Worm (Caenorhabditis elegans) whole organism, L2 larva: ENCODE data around the gene cyb-2.1.

Source experiments
- C34F6.9 ChIP-seq: fragments of 150-350 bp; optimal IDR thresholded peaks from 2 replicates; lab custom pipeline; 2014; ENCODE audit warnings: missing biosample characterization, missing genetic modification characterization
- F13H6.1 ChIP-seq: sonication (generic microtip); optimal IDR thresholded peaks from 2 replicates; lab custom pipeline; 2016; ENCODE audit warnings: missing genetic modification characterization, missing compliant biosample characterization
- R02D3.7 ChIP-seq: fragments of 150-350 bp; optimal IDR thresholded peaks from 2 replicates; lab custom pipeline; 2014; ENCODE audit warnings: missing biosample characterization, missing genetic modification characterization
- Y55F3AM.14 ChIP-seq: fragments of 200-800 bp; sonication (Bioruptor generic); optimal IDR thresholded peaks from 2 replicates; lab custom pipeline; 2018; ENCODE audit warnings: mild to moderate bottlenecking, missing genetic modification characterization, missing compliant biosample characterization
- ZK546.5 ChIP-seq: sonication (generic microtip); optimal IDR thresholded peaks from 2 replicates; lab custom pipeline; 2017; ENCODE audit warnings: missing biosample characterization, missing genetic modification characterization
- alr-1 ChIP-seq: fragments of 150-350 bp; optimal IDR thresholded peaks from 2 replicates; lab custom pipeline; 2014; ENCODE audit warnings: missing biosample characterization, missing genetic modification characterization
- aly-2 ChIP-seq: fragments of 150-350 bp; optimal IDR thresholded peaks from 2 replicates; lab custom pipeline; 2014; ENCODE audit warnings: missing biosample characterization, missing genetic modification characterization
- ama-1 ChIP-seq: fragments of 150-350 bp; optimal IDR thresholded peaks from 2 replicates; lab custom pipeline; 2018; ENCODE audit warnings: inconsistent platforms
- blmp-1 ChIP-seq: sonication (generic microtip); optimal IDR thresholded peaks from 2 replicates; lab custom pipeline; 2017; ENCODE audit warnings: missing genetic modification characterization, mild to moderate bottlenecking, missing compliant biosample characterization, antibody characterized with exemption, moderate library complexity; ENCODE audit not compliant: insufficient read depth
- ceh-16 ChIP-seq: fragments of 150-350 bp; optimal IDR thresholded peaks from 2 replicates; lab custom pipeline; 2014; ENCODE audit warnings: missing biosample characterization, missing genetic modification characterization
- ceh-82 ChIP-seq: fragments of 150-350 bp; optimal IDR thresholded peaks from 2 replicates; lab custom pipeline; 2014; ENCODE audit warnings: missing biosample characterization, missing genetic modification characterization
- crh-2 ChIP-seq: sonication (generic microtip); optimal IDR thresholded peaks from 2 replicates; lab custom pipeline; 2017; ENCODE audit warnings: missing biosample characterization, missing genetic modification characterization
- dmd-4 ChIP-seq: sonication (generic microtip); optimal IDR thresholded peaks from 2 replicates; lab custom pipeline; 2017; ENCODE audit warnings: missing biosample characterization, missing genetic modification characterization
- egl-27 ChIP-seq: sonication (generic microtip); optimal IDR thresholded peaks from 3 replicates; lab custom pipeline; 2017; ENCODE audit warnings: missing biosample characterization, missing genetic modification reagents, missing genetic modification characterization
- elt-1 ChIP-seq: fragments of 150-350 bp; optimal IDR thresholded peaks from 2 replicates; lab custom pipeline; 2014; ENCODE audit warnings: missing biosample characterization, missing genetic modification characterization
- elt-3 ChIP-seq: sonication (generic microtip); optimal IDR thresholded peaks from 2 replicates; lab custom pipeline; 2017; ENCODE audit warnings: missing biosample characterization, missing genetic modification characterization
- fos-1 ChIP-seq: fragments of 150-350 bp; optimal IDR thresholded peaks from 2 replicates; lab custom pipeline; 2014; ENCODE audit warnings: missing biosample characterization, missing genetic modification characterization
- gmeb-1 ChIP-seq: fragments of 150-350 bp; optimal IDR thresholded peaks from 2 replicates; lab custom pipeline; 2014; ENCODE audit warnings: missing biosample characterization, missing genetic modification characterization
- lin-11 ChIP-seq: fragments of 150-350 bp; sonication (generic microtip); optimal IDR thresholded peaks from 2 replicates; lab custom pipeline; 2014; ENCODE audit warnings: missing biosample characterization, missing genetic modification characterization, inconsistent platforms, mixed read lengths
- lin-13 ChIP-seq: fragments of 150-350 bp; optimal IDR thresholded peaks from 2 replicates; lab custom pipeline; 2014; ENCODE audit warnings: missing biosample characterization, missing genetic modification reagents, missing genetic modification characterization
- lin-39 ChIP-seq: fragments of 150-350 bp; optimal IDR thresholded peaks from 2 replicates; lab custom pipeline; 2014; ENCODE audit warnings: missing biosample characterization, missing genetic modification reagents, missing genetic modification characterization
- lsy-2 ChIP-seq, 2 experiments: fragments of 150-350 bp in 1 of 2; sonication (generic microtip) in 1 of 2; optimal IDR thresholded peaks; 2 replicates each; lab custom pipeline; 2014 to 2017; ENCODE audit warnings: missing biosample characterization in 2 of 2, missing genetic modification characterization in 2 of 2
- mab-5 ChIP-seq: fragments of 150-350 bp; optimal IDR thresholded peaks from 2 replicates; lab custom pipeline; 2014; ENCODE audit warnings: missing biosample characterization, missing genetic modification characterization
- mbf-1 ChIP-seq: sonication (generic microtip); optimal IDR thresholded peaks from 2 replicates; lab custom pipeline; 2017; ENCODE audit warnings: missing biosample characterization, missing genetic modification characterization
- mdl-1 ChIP-seq, 2 experiments: fragments of 150-350 bp in 1 of 2; sonication (generic microtip) in 1 of 2; optimal IDR thresholded peaks; 2 replicates each; lab custom pipeline; 2017; ENCODE audit warnings: missing biosample characterization in 2 of 2, missing genetic modification characterization in 2 of 2
- nhr-10 ChIP-seq: sonication (generic microtip); optimal IDR thresholded peaks from 2 replicates; lab custom pipeline; 2017; ENCODE audit warnings: missing biosample characterization, missing genetic modification characterization
- nhr-11 ChIP-seq: fragments of 150-350 bp; optimal IDR thresholded peaks from 2 replicates; lab custom pipeline; 2014; ENCODE audit warnings: missing biosample characterization, missing genetic modification characterization
- nhr-12 ChIP-seq: fragments of 150-350 bp; optimal IDR thresholded peaks from 2 replicates; lab custom pipeline; 2014; ENCODE audit warnings: missing biosample characterization, missing genetic modification characterization
- nhr-129 ChIP-seq: fragments of 150-350 bp; optimal IDR thresholded peaks from 2 replicates; lab custom pipeline; 2014; ENCODE audit warnings: missing biosample characterization, missing genetic modification characterization
- nhr-21 ChIP-seq: fragments of 150-350 bp; optimal IDR thresholded peaks from 2 replicates; lab custom pipeline; 2014; ENCODE audit warnings: missing biosample characterization, missing genetic modification characterization
- nhr-23 ChIP-seq: fragments of 150-350 bp; optimal IDR thresholded peaks from 2 replicates; lab custom pipeline; 2014; ENCODE audit warnings: missing biosample characterization, missing genetic modification reagents, missing genetic modification characterization
- nhr-237 ChIP-seq: fragments of 150-350 bp; optimal IDR thresholded peaks from 2 replicates; lab custom pipeline; 2014; ENCODE audit warnings: missing biosample characterization, missing genetic modification characterization
- nhr-25 ChIP-seq: fragments of 150-350 bp; sonication (generic microtip); optimal IDR thresholded peaks from 3 replicates; lab custom pipeline; 2014; ENCODE audit warnings: missing biosample characterization, missing genetic modification characterization
- nhr-6 ChIP-seq: fragments of 150-350 bp; optimal IDR thresholded peaks from 2 replicates; lab custom pipeline; 2014; ENCODE audit warnings: missing biosample characterization, missing genetic modification characterization
- nhr-77 ChIP-seq: fragments of 150-350 bp; optimal IDR thresholded peaks from 2 replicates; lab custom pipeline; 2014; ENCODE audit warnings: missing biosample characterization, missing genetic modification characterization
- peb-1 ChIP-seq: fragments of 150-350 bp; optimal IDR thresholded peaks from 2 replicates; lab custom pipeline; 2014; ENCODE audit warnings: missing biosample characterization, missing genetic modification characterization
- sem-4 ChIP-seq: fragments of 150-350 bp; optimal IDR thresholded peaks from 2 replicates; lab custom pipeline; 2014; ENCODE audit warnings: missing biosample characterization, missing genetic modification reagents, missing genetic modification characterization
- skn-1 ChIP-seq: sonication (generic microtip); optimal IDR thresholded peaks from 2 replicates; lab custom pipeline; 2017; ENCODE audit warnings: missing biosample characterization, missing genetic modification characterization
- sma-3 ChIP-seq: sonication (generic microtip); optimal IDR thresholded peaks from 2 replicates; lab custom pipeline; 2016; ENCODE audit warnings: missing genetic modification reagents, missing genetic modification characterization, missing compliant biosample characterization
- sma-9 ChIP-seq, 2 experiments: fragments of 150-350 bp in 1 of 2; sonication (generic microtip) in 1 of 2; optimal IDR thresholded peaks; 2 replicates each; lab custom pipeline; 2014 to 2016; ENCODE audit warnings: missing genetic modification characterization in 2 of 2, mild to moderate bottlenecking in 1 of 2, missing biosample characterization in 1 of 2, missing compliant biosample characterization in 1 of 2, missing genetic modification reagents in 1 of 2, moderate library complexity in 1 of 2
- snpc-4 ChIP-seq: fragments of 150-350 bp; optimal IDR thresholded peaks from 2 replicates; lab custom pipeline; 2014; ENCODE audit warnings: missing biosample characterization, missing genetic modification characterization
- unc-39 ChIP-seq: fragments of 150-350 bp; optimal IDR thresholded peaks from 2 replicates; lab custom pipeline; 2014; ENCODE audit warnings: missing biosample characterization, missing genetic modification characterization
- unc-55 ChIP-seq: fragments of 150-350 bp; sonication (generic microtip); optimal IDR thresholded peaks from 3 replicates; lab custom pipeline; 2014; ENCODE audit warnings: missing biosample characterization, missing genetic modification reagents, missing genetic modification characterization
- unc-62 ChIP-seq: fragments of 150-350 bp; optimal IDR thresholded peaks from 2 replicates; lab custom pipeline; 2014; ENCODE audit warnings: missing biosample characterization, missing genetic modification reagents, missing genetic modification characterization
- zag-1 ChIP-seq: fragments of 150-350 bp; optimal IDR thresholded peaks from 2 replicates; lab custom pipeline; 2014; ENCODE audit warnings: missing biosample characterization, missing genetic modification characterization
- ztf-1 ChIP-seq: fragments of 200-800 bp; sonication (Bioruptor generic); conservative IDR thresholded peaks from 2 replicates; pipeline ENCODE4 v1.3.6; 2022; ENCODE audit warnings: missing genetic modification characterization, missing compliant biosample characterization
- ztf-11 ChIP-seq: sonication (generic microtip); optimal IDR thresholded peaks from 2 replicates; lab custom pipeline; 2017; ENCODE audit warnings: missing biosample characterization, missing genetic modification characterization
- ztf-4 ChIP-seq: fragments of 150-350 bp; optimal IDR thresholded peaks from 2 replicates; lab custom pipeline; 2014; ENCODE audit warnings: missing biosample characterization, missing genetic modification characterization

Gene cyb-2.1

DNA sequence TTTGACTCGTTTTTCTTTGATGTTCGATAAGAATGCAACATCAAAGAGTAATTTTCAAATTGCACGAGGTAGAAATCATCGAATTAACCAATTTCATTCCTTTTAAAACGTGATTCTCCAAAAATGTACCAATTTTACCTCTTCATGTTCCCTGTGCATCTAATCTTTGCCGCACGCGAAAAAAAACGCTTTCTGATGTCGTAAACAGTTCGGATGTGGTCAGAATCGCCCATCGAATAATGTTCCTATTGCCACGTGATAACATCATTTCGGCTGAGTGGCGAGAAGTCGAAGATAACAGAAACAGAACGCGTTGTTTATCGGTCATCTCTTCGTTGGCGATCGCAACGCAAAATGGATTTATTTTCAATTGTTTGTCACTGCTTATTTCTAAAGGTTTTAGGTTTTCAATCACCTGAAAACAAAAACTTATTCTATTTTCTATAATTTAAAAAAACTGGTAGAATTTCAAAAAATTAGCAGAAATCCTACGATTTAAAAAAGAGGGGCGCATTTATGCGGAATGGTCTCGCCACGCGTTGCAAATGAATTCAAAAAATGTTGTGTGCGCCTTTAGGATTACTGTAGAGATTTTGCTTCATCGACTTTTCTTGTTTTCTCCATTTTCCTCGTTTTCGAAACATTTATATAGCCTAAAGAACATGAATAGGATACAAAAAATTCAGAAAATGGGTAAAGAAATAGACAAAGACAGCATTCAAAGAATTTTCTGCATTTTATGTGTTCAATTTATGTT lies 35.9 kb downstream of the cyb-2.1 start, which contains the start of gene mogs-1:
Gene mogs-1 (minus strand): TSS at position 417 of the 757 bp plus-strand sequence.
- TF ChIP-seq lin-13 (GFP tag; lab: Kevin White, UChicago) (no peak), nhr-77 (no peak), skn-1 (tag; lab: Kevin White, UChicago) (no peak), crh-2 (tag; lab: Kevin White, UChicago) (peak; percentile 57), elt-3 (tag; lab: Kevin White, UChicago) (no peak), ceh-82 (tag; lab: Kevin White, UChicago) (no peak), ZK546.5 (tag; lab: Kevin White, UChicago) (no peak), ztf-4 (tag; lab: Kevin White, UChicago) (no peak), nhr-6 (tag; lab: Kevin White, UChicago) (no peak), nhr-12 (no peak), mdl-1 (tag; optimal IDR thresholded peaks at IDR 0.05; lab: Kevin White, UChicago) (peak in 1 of 2 experiments; percentile 50), nhr-11 (tag; lab: Kevin White, UChicago) (no peak), sma-9 (GFP tag; optimal IDR thresholded peaks at IDR 0.05; lab: Kevin White, UChicago) (peak; percentile 35), sma-9 (tag; optimal IDR thresholded peaks at IDR 0.05; lab: Kevin White, UChicago) (no peak), ztf-11 (tag; lab: Kevin White, UChicago) (no peak), lsy-2 (tag; optimal IDR thresholded peaks at IDR 0.05; lab: Kevin White, UChicago) (peak in 1 of 2 experiments; percentile 22), lin-39 (tag; lab: Kevin White, UChicago) (no peak), mab-5 (tag; lab: Kevin White, UChicago) (no peak), gmeb-1 (peak; percentile 5), blmp-1 (no peak), alr-1 (tag; lab: Kevin White, UChicago) (no peak), mbf-1 (tag; lab: Kevin White, UChicago) (no peak), Y55F3AM.14 (no peak), zag-1 (tag; lab: Kevin White, UChicago) (no peak), nhr-21 (tag; lab: Kevin White, UChicago) (peak; percentile 71), nhr-129 (tag; lab: Kevin White, UChicago) (peak; percentile 23), unc-55 (GFP tag; lab: Kevin White, UChicago) (no peak), sem-4 (tag; lab: Kevin White, UChicago) (peak; percentile 41), nhr-10 (tag; lab: Kevin White, UChicago) (no peak), unc-39 (tag; lab: Kevin White, UChicago) (no peak), snpc-4 (tag; lab: Kevin White, UChicago) (no peak), nhr-25 (tag; lab: Kevin White, UChicago) (peak; percentile 44), ztf-1 (GFP tag; lab: Robert Waterston, UW) (no peak), ceh-16 (tag; lab: Kevin White, UChicago) (no peak), unc-62 (GFP tag; lab: Kevin White, UChicago) (no peak), nhr-23 (tag; lab: Kevin White, UChicago) (no peak), elt-1 (tag; lab: Kevin White, UChicago) (no peak), egl-27 (tag; lab: Kevin White, UChicago) (no peak), R02D3.7 (tag; lab: Kevin White, UChicago) (no peak), lin-11 (tag; lab: Kevin White, UChicago) (no peak), fos-1 (peak; percentile 47), dmd-4 (no peak), aly-2 (no peak), nhr-237 (tag; lab: Kevin White, UChicago) (no peak), F13H6.1 (no peak), sma-3 (GFP tag; lab: Kevin White, UChicago) (peak; percentile 67), ama-1 (lab: Kevin White, UChicago) (no peak), C34F6.9 (no peak), peb-1 (tag; lab: Kevin White, UChicago) (no peak)
